Fruit fly (Drosophila melanogaster) whole organism, embryonic: ENCODE results near the gene CG31075.
A peak's percentile ranks its signal among the peaks of the same experiment; 100 is the strongest.

Experiments
- CG11247 ChIP-seq: fragments of 200-800 bp; sonication (Bioruptor generic); IDR thresholded peaks from 2 replicates; pipeline ENCODE4 v1.3.6; 2022; ENCODE audit warnings: missing biosample characterization, missing genetic modification characterization
- CG12299 ChIP-seq: fragments of 200-800 bp; sonication (Bioruptor generic); optimal IDR thresholded peaks from 2 replicates; lab custom pipeline; 2018; ENCODE audit warnings: missing biosample characterization, mild to moderate bottlenecking, missing genetic modification characterization
- CG13296 ChIP-seq: fragments of 200-800 bp; sonication (Bioruptor generic); optimal IDR thresholded peaks from 3 replicates; lab custom pipeline; 2018; ENCODE audit warnings: missing biosample characterization, mild to moderate bottlenecking, missing genetic modification characterization
- CG13424 ChIP-seq: fragments of 200-800 bp; sonication (Bioruptor generic); optimal IDR thresholded peaks from 2 replicates; lab custom pipeline; 2019; ENCODE audit warnings: missing biosample characterization, mild to moderate bottlenecking, missing genetic modification characterization, moderate library complexity
- CG13775 ChIP-seq: fragments of 200-800 bp; sonication (Bioruptor generic); optimal IDR thresholded peaks from 3 replicates; lab custom pipeline; 2017; ENCODE audit warnings: missing biosample characterization, mild to moderate bottlenecking, missing genetic modification characterization
- CG15269 ChIP-seq: fragments of 200-800 bp; sonication (Bioruptor generic); optimal IDR thresholded peaks from 2 replicates; lab custom pipeline; 2018; ENCODE audit warnings: missing biosample characterization, mild to moderate bottlenecking, missing genetic modification characterization, moderate library complexity
- CG15601 ChIP-seq: fragments of 200-800 bp; sonication (Bioruptor generic); optimal IDR thresholded peaks from 3 replicates; lab custom pipeline; 2019; ENCODE audit warnings: missing biosample characterization, mild to moderate bottlenecking, missing genetic modification characterization, moderate library complexity
- CG17328 ChIP-seq: fragments of 200-800 bp; sonication (Bioruptor generic); IDR thresholded peaks from 2 replicates; pipeline ENCODE4 v1.3.6; 2022; ENCODE audit warnings: missing biosample characterization, missing genetic modification characterization
- CG17385 ChIP-seq: fragments of 200-800 bp; sonication (Bioruptor generic); optimal IDR thresholded peaks from 3 replicates; lab custom pipeline; 2018; ENCODE audit warnings: missing biosample characterization, mild to moderate bottlenecking, missing genetic modification characterization
- CG31224 ChIP-seq: fragments of 200-800 bp; sonication (Bioruptor generic); IDR thresholded peaks from 2 replicates; pipeline ENCODE4 v1.3.6; 2022; ENCODE audit warnings: missing biosample characterization, missing genetic modification characterization
- CG3726 ChIP-seq: fragments of 200-800 bp; sonication (Bioruptor generic); IDR thresholded peaks from 3 replicates; pipeline ENCODE4, ENCODE4 v1.3.6; 2022; ENCODE audit warnings: missing biosample characterization, missing genetic modification characterization
- CG4730 ChIP-seq: fragments of 200-800 bp; sonication (Bioruptor generic); IDR thresholded peaks from 2 replicates; pipeline ENCODE4 v1.3.6; 2022; ENCODE audit warnings: missing biosample characterization, missing genetic modification characterization
- CG6689 ChIP-seq: fragments of 200-800 bp; sonication (Bioruptor generic); IDR thresholded peaks from 2 replicates; pipeline ENCODE4 v1.3.6; 2022; ENCODE audit warnings: missing biosample characterization, missing genetic modification characterization
- CG7745 ChIP-seq: fragments of 200-800 bp; sonication (Bioruptor generic); optimal IDR thresholded peaks from 2 replicates; lab custom pipeline; 2018; ENCODE audit warnings: missing biosample characterization, mild to moderate bottlenecking, missing genetic modification characterization, moderate library complexity
- CG7786 ChIP-seq: fragments of 200-800 bp; sonication (Bioruptor generic); optimal IDR thresholded peaks from 2 replicates; lab custom pipeline; 2016; ENCODE audit warnings: missing biosample characterization, missing genetic modification characterization
- CG8944 ChIP-seq: fragments of 200-800 bp; sonication (Bioruptor generic); optimal IDR thresholded peaks from 3 replicates; lab custom pipeline; 2016; ENCODE audit warnings: missing biosample characterization, missing genetic modification characterization
- CG9215 ChIP-seq: fragments of 200-800 bp; sonication (Bioruptor generic); IDR thresholded peaks from 2 replicates; pipeline ENCODE4 v1.3.6; 2022; ENCODE audit warnings: missing biosample characterization, missing genetic modification characterization
- CG9932 ChIP-seq: fragments of 200-800 bp; sonication (Bioruptor generic); IDR thresholded peaks from 2 replicates; pipeline ENCODE4 v1.3.6; 2022; ENCODE audit warnings: missing biosample characterization, missing genetic modification characterization
- CTCF ChIP-seq: fragments of 200-800 bp; sonication (Bioruptor generic); optimal IDR thresholded peaks from 2 replicates; lab custom pipeline; 2017; ENCODE audit warnings: missing biosample characterization, mild to moderate bottlenecking, missing genetic modification characterization, moderate library complexity
- D19A ChIP-seq: fragments of 200-800 bp; optimal IDR thresholded peaks from 3 replicates; lab custom pipeline; 2019; ENCODE audit warnings: missing biosample characterization, mild to moderate bottlenecking, missing genetic modification characterization, moderate library complexity
- Dp ChIP-seq: fragments of 200-800 bp; sonication (Bioruptor generic); optimal IDR thresholded peaks from 2 replicates; lab custom pipeline; 2018; ENCODE audit warnings: missing biosample characterization, mild to moderate bottlenecking, missing genetic modification characterization, moderate library complexity
- Dref ChIP-seq: fragments of 200-800 bp; sonication (Bioruptor generic); IDR thresholded peaks from 2 replicates; pipeline ENCODE4 v1.3.6; 2022; ENCODE audit warnings: missing biosample characterization, missing genetic modification characterization
- Ets65A ChIP-seq: fragments of 200-800 bp; sonication (Bioruptor generic); peaks from one replicate; lab custom pipeline; 2016; ENCODE audit warnings: missing biosample characterization, missing genetic modification characterization
- Gsc ChIP-seq: fragments of 200-800 bp; sonication (Bioruptor generic); IDR thresholded peaks from 2 replicates; pipeline ENCODE4 v1.3.6; 2022; ENCODE audit warnings: missing biosample characterization, missing genetic modification characterization
- Hr78 ChIP-seq, 2 experiments: fragments of 200-800 bp in 1 of 2; fragments of >200 bp in 1 of 2; sonication (Bioruptor generic) in 1 of 2; optimal IDR thresholded peaks; 2 replicates each; lab custom pipeline; 2017 to 2019; ENCODE audit warnings: missing biosample characterization in 2 of 2, missing genetic modification characterization in 2 of 2, mild to moderate bottlenecking in 1 of 2, moderate library complexity in 1 of 2
- NC2β ChIP-seq: fragments of 200-800 bp; sonication (Bioruptor generic); optimal IDR thresholded peaks from 2 replicates; lab custom pipeline; 2016; ENCODE audit warnings: missing biosample characterization, missing genetic modification characterization
- Sox100B ChIP-seq: fragments of 200-800 bp; sonication (Bioruptor generic); optimal IDR thresholded peaks from 3 replicates; lab custom pipeline; 2018; ENCODE audit warnings: missing biosample characterization, mild to moderate bottlenecking, missing genetic modification characterization
- aop ChIP-seq: fragments of 200-800 bp; sonication (Bioruptor generic); IDR thresholded peaks from 2 replicates; pipeline ENCODE4 v1.3.6; 2022; ENCODE audit warnings: missing biosample characterization, missing genetic modification characterization
- bab2 ChIP-seq: fragments of 200-800 bp; sonication (Bioruptor generic); optimal IDR thresholded peaks from 2 replicates; lab custom pipeline; 2016; ENCODE audit warnings: missing biosample characterization, missing genetic modification characterization
- br ChIP-seq: fragments of >200 bp; optimal IDR thresholded peaks from 2 replicates; lab custom pipeline; 2017
- crol ChIP-seq: fragments of 200-800 bp; sonication (Bioruptor generic); IDR thresholded peaks from 2 replicates; pipeline ENCODE4 v1.3.6; 2022; ENCODE audit warnings: missing biosample characterization, missing genetic modification characterization
- dan ChIP-seq: fragments of 200-800 bp; sonication (Bioruptor generic); IDR thresholded peaks from 2 replicates; pipeline ENCODE4 v1.3.6; 2022; ENCODE audit warnings: missing biosample characterization, missing genetic modification characterization
- dysf ChIP-seq: fragments of 200-800 bp; sonication (Bioruptor generic); IDR thresholded peaks from 3 replicates; pipeline ENCODE4 v1.3.6; 2022; ENCODE audit warnings: missing biosample characterization, missing genetic modification characterization
- gce ChIP-seq: fragments of 200-800 bp; sonication (Bioruptor generic); IDR thresholded peaks from 3 replicates; pipeline ENCODE4 v1.3.6; 2022; ENCODE audit warnings: missing biosample characterization, missing genetic modification characterization
- jigr1 ChIP-seq: fragments of 200-800 bp; sonication (Bioruptor generic); IDR thresholded peaks from 3 replicates; pipeline ENCODE4 v1.3.6; 2022; ENCODE audit warnings: missing biosample characterization, missing genetic modification characterization
- kah ChIP-seq: fragments of 200-800 bp; sonication (Bioruptor generic); optimal IDR thresholded peaks from 2 replicates; lab custom pipeline; 2018; ENCODE audit warnings: missing biosample characterization, mild to moderate bottlenecking, missing genetic modification characterization
- nom ChIP-seq: fragments of 200-800 bp; sonication (Bioruptor generic); optimal IDR thresholded peaks from 2 replicates; lab custom pipeline; 2017; ENCODE audit warnings: missing biosample characterization, missing genetic modification characterization, mild to moderate bottlenecking, moderate library complexity, missing genetic modification reagents
- pzg ChIP-seq: fragments of 200-800 bp; sonication (Bioruptor generic); optimal IDR thresholded peaks from 3 replicates; lab custom pipeline; 2018; ENCODE audit warnings: missing biosample characterization, mild to moderate bottlenecking, missing genetic modification characterization, moderate library complexity
- row ChIP-seq: fragments of 200-800 bp; sonication (Bioruptor generic); IDR thresholded peaks from 3 replicates; pipeline ENCODE4 v1.3.6; 2022; ENCODE audit warnings: missing biosample characterization, missing genetic modification characterization
- salm ChIP-seq: fragments of 200-800 bp; sonication (Bioruptor generic); optimal IDR thresholded peaks from 2 replicates; lab custom pipeline; 2018; ENCODE audit warnings: missing biosample characterization, mild to moderate bottlenecking, missing genetic modification characterization
- scrt ChIP-seq: fragments of 200-800 bp; sonication (Bioruptor generic); optimal IDR thresholded peaks from 2 replicates; lab custom pipeline; 2018; ENCODE audit warnings: missing biosample characterization, mild to moderate bottlenecking, missing genetic modification characterization, moderate library complexity
- sens ChIP-seq: fragments of 200-800 bp; sonication (Bioruptor generic); peaks from one replicate; lab custom pipeline; 2016; ENCODE audit warnings: missing biosample characterization, missing genetic modification characterization
- seq ChIP-seq: fragments of 200-800 bp; sonication (Bioruptor generic); IDR thresholded peaks from 2 replicates; pipeline ENCODE4 v1.3.6; 2022; ENCODE audit warnings: missing biosample characterization, missing genetic modification characterization
- sisA ChIP-seq: fragments of 200-800 bp; sonication (Bioruptor generic); IDR thresholded peaks from 2 replicates; pipeline ENCODE4 v1.3.6; 2022; ENCODE audit warnings: missing biosample characterization, missing genetic modification characterization
- so ChIP-seq: fragments of 200-800 bp; sonication (Bioruptor generic); IDR thresholded peaks from 3 replicates; pipeline ENCODE4 v1.3.6; 2022; ENCODE audit warnings: missing biosample characterization, missing genetic modification characterization
- sob ChIP-seq: fragments of 200-800 bp; sonication (Bioruptor generic); IDR thresholded peaks from 2 replicates; pipeline ENCODE4 v1.3.6; 2022; ENCODE audit warnings: missing biosample characterization, missing genetic modification characterization
- tll ChIP-seq, 2 experiments: fragments of 200-800 bp in 1 of 2; fragments of >200 bp in 1 of 2; sonication (Bioruptor generic) in 1 of 2; optimal IDR thresholded peaks; 2 replicates each; lab custom pipeline; 2017 to 2019; ENCODE audit warnings: missing biosample characterization in 2 of 2, missing genetic modification characterization in 2 of 2, mild to moderate bottlenecking in 1 of 2, moderate library complexity in 1 of 2
- tna ChIP-seq: fragments of 200-800 bp; sonication (Bioruptor generic); IDR thresholded peaks from 2 replicates; pipeline ENCODE4 v1.3.6; 2022; ENCODE audit warnings: missing biosample characterization, missing genetic modification characterization; ENCODE audit not compliant: partially characterized antibody
- unpg ChIP-seq: fragments of 200-800 bp; sonication (Bioruptor generic); optimal IDR thresholded peaks from 3 replicates; lab custom pipeline; 2018; ENCODE audit warnings: missing biosample characterization, mild to moderate bottlenecking, missing genetic modification characterization, moderate library complexity
- yki ChIP-seq: fragments of >200 bp; optimal IDR thresholded peaks from 3 replicates; lab custom pipeline; 2018
- zen2 ChIP-seq: fragments of 200-800 bp; sonication (Bioruptor generic); IDR thresholded peaks from 3 replicates; pipeline ENCODE4 v1.3.6; 2022; ENCODE audit warnings: missing biosample characterization, missing genetic modification characterization; ENCODE audit not compliant: partially characterized antibody
- zfh2 ChIP-seq: fragments of 200-800 bp; sonication (Bioruptor generic); optimal IDR thresholded peaks from 2 replicates; lab custom pipeline; 2016; ENCODE audit warnings: missing biosample characterization, missing genetic modification characterization

CG31075 gene

DNA sequence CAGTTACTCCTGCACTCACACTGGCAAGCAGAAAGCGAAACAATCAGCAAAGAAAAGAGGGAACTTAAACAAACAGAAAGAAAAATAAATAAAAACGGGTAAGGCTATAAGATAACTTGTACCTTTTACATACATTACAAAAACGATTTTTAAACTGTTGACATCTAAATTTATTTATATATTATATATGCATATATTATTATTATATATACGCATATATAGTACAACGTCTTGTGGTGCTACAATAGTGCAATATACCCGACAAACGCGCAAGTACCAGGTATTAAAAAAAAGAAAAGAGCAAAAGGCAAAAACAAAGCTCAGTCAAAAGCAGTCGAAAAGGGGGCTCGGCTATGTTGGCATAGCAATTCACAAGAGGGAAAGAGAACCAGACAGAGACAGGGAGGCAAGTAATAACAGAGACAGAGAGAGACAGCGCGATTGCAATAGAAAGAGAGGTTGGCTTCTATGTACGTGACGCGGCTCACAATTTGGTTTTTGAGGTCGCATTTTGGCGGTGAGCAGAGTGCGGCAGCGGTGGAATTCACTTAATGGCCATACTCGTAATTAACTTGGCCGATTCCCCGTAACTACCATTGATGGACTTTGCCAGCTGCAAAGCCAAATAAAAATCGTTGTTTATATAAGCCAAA is 34.2 kb downstream of the CG31075 start (continued):
- TF ChIP-seq CG12299 (tag; lab: Kevin White, UChicago) (no peak), jigr1 (GFP tag; lab: Robert Waterston, UW) (peak; percentile 74; the same call in 2 of the 3 replicates), br (lab: Kevin White, UChicago) (no peak), seq (GFP tag; lab: Robert Waterston, UW) (peak; percentile 50; the same call in 1 of the 2 replicates), scrt (peak; percentile 51), unpg (GFP tag; lab: Kevin White, UChicago) (peak; percentile 73), Sox100B (GFP tag; lab: Kevin White, UChicago) (peak; percentile 81), sisA (GFP tag; lab: Robert Waterston, UW) (peak; percentile 81), zfh2 (GFP tag; lab: Kevin White, UChicago) (no peak), CG3726 (GFP tag; lab: Robert Waterston, UW) (no peak), tll (GFP tag; optimal IDR thresholded peaks at IDR 0.05; lab: Kevin White, UChicago) (no peak), pzg (GFP tag; lab: Kevin White, UChicago) (no peak), CG9215 (no peak), CTCF (GFP tag; lab: Kevin White, UChicago) (no peak), Hr78 (GFP tag; optimal IDR thresholded peaks at IDR 0.05; lab: Kevin White, UChicago) (peak in 1 of 2 experiments; percentile 47), tna (GFP tag; lab: Robert Waterston, UW) (no peak), bab2 (GFP tag; lab: Kevin White, UChicago) (no peak), sob (peak; percentile 74), yki (lab: Kevin White, UChicago) (no peak), nom (GFP tag; lab: Kevin White, UChicago) (peak; percentile 94), CG7786 (GFP tag; lab: Kevin White, UChicago) (no peak), CG4730 (peak; percentile 78), Ets65A (GFP tag; lab: Kevin White, UChicago) (peak; percentile 82), CG17385 (peak; percentile 67), Dref (GFP tag; lab: Robert Waterston, UW) (no peak), so (GFP tag; lab: Robert Waterston, UW) (peak; percentile 79; the same call in 2 of the 3 replicates), sens (peak; percentile 84), CG17328 (GFP tag; lab: Robert Waterston, UW) (peak; percentile 88), row (GFP tag; lab: Robert Waterston, UW) (peak; percentile 89), CG7745 (tag; lab: Kevin White, UChicago) (no peak), Gsc (no peak), CG8944 (no peak), zen2 (GFP tag; lab: Robert Waterston, UW) (no peak), CG15269 (peak; percentile 80), CG6689 (GFP tag; lab: Robert Waterston, UW) (peak; percentile 90), kah (GFP tag; lab: Kevin White, UChicago) (peak; percentile 13), D19A (tag; lab: Kevin White, UChicago) (peak; percentile 84), CG13296 (GFP tag; lab: Kevin White, UChicago) (peak; percentile 46), CG13775 (peak; percentile 54), gce (GFP tag; lab: Robert Waterston, UW) (peak; percentile 32; the same call in 1 of the 3 replicates), CG11247 (GFP tag; lab: Robert Waterston, UW) (peak; percentile 63; the same call in 1 of the 2 replicates), salm (tag; lab: Kevin White, UChicago) (peak; percentile 65), crol (GFP tag; lab: Robert Waterston, UW) (no peak), CG31224 (GFP tag; lab: Robert Waterston, UW) (0 out of 2 replicates have a peak, but pooled peaks have one; percentile 41), Dp (GFP tag; lab: Kevin White, UChicago) (no peak), CG13424 (tag; lab: Kevin White, UChicago) (peak; percentile 71), dysf (GFP tag; lab: Robert Waterston, UW) (peak; percentile 81), aop (GFP tag; lab: Robert Waterston, UW) (0 out of 2 replicates have a peak, but pooled peaks have one; percentile 21), CG9932 (GFP tag; lab: Robert Waterston, UW) (peak; percentile 57), dan (no peak), NC2β (no peak), CG15601 (tag; lab: Kevin White, UChicago) (peak; percentile 53)
